Fruit fly (Drosophila melanogaster): ENCODE measurements around the gene AIMP2.

AIMP2 gene

dm6 chr3L:15599190-15599589 lies 15.8 kb downstream of the AIMP2 start:
- no peak for TF ChIP-seq sage (GFP tag; optimal IDR thresholded peaks at IDR 0.05)

- TF ChIP-seq woc (GFP tag; optimal IDR thresholded peaks at IDR 0.05) (no peak), Dfd (GFP tag; optimal IDR thresholded peaks at IDR 0.05) (no peak), Abd-B (GFP tag; optimal IDR thresholded peaks at IDR 0.05) (no peak), CG9705 (GFP tag; optimal IDR thresholded peaks at IDR 0.05) (no peak), psq (GFP tag; optimal IDR thresholded peaks at IDR 0.05) (no peak), Dif (GFP tag; optimal IDR thresholded peaks at IDR 0.05; ENCODE audit: partially characterized antibody) (no peak), rgr (GFP tag; optimal IDR thresholded peaks at IDR 0.05) (no peak), CrebA (GFP tag; optimal IDR thresholded peaks at IDR 0.05; ENCODE audit: borderline replicate concordance) (no peak), ey (GFP tag; optimal IDR thresholded peaks at IDR 0.05) (no peak), br (GFP tag; optimal IDR thresholded peaks at IDR 0.05) (no peak), lola (GFP tag; optimal IDR thresholded peaks at IDR 0.05) (no peak), GATAd (GFP tag; optimal IDR thresholded peaks at IDR 0.05) (no peak), h (GFP tag; optimal IDR thresholded peaks at IDR 0.05) (no peak), OdsH (GFP tag; optimal IDR thresholded peaks at IDR 0.05) (no peak), Mio (GFP tag; optimal IDR thresholded peaks at IDR 0.05) (no peak)
These were observed 16.6 kb downstream of the AIMP2 start for dm6 chr3L:15600051-15600450.

dm6 chr3L:15604979-15605378 lies 21.5 kb downstream of the AIMP2 start:
- TF ChIP-seq psq (GFP tag; optimal IDR thresholded peaks at IDR 0.05) = no peak
- peak; percentile 94 for TF ChIP-seq Dfd (GFP tag; optimal IDR thresholded peaks at IDR 0.05)

dm6 chr3L:15610109-15610508 lies 26.7 kb downstream of the AIMP2 start, which contains the start of gene CG7650:
Gene CG7650, minus strand, starts transcription at chr3L:15610386.
- TF ChIP-seq brk (GFP tag; optimal IDR thresholded peaks at IDR 0.05) (peak; percentile 67), ey (GFP tag; optimal IDR thresholded peaks at IDR 0.05) (no peak), jim (GFP tag; optimal IDR thresholded peaks at IDR 0.05) (no peak), usp (GFP tag; optimal IDR thresholded peaks at IDR 0.05) (no peak), Vsx2 (GFP tag; optimal IDR thresholded peaks at IDR 0.05; ENCODE audit: partially characterized antibody) (peak; percentile 77), CG32264 (GFP tag; optimal IDR thresholded peaks at IDR 0.05) (no peak), Rel (GFP tag; optimal IDR thresholded peaks at IDR 0.05) (no peak), Rel (tag; optimal IDR thresholded peaks at IDR 0.05) (peak; percentile 71), Sp1 (GFP tag; optimal IDR thresholded peaks at IDR 0.05) (no peak)

- TF ChIP-seq woc (GFP tag; optimal IDR thresholded peaks at IDR 0.05) = no peak
- TF ChIP-seq N (GFP tag; optimal IDR thresholded peaks at IDR 0.05) = no peak
- no peak for TF ChIP-seq Dfd (GFP tag; optimal IDR thresholded peaks at IDR 0.05)
- no peak for TF ChIP-seq Hr83 (GFP tag; optimal IDR thresholded peaks at IDR 0.05; ENCODE audit: poor library complexity, severe bottlenecking)
- no peak for TF ChIP-seq jim (GFP tag; optimal IDR thresholded peaks at IDR 0.05)
- TF ChIP-seq Rel (GFP tag; optimal IDR thresholded peaks at IDR 0.05) = no peak
- TF ChIP-seq Rel (tag; optimal IDR thresholded peaks at IDR 0.05) = no peak
- no peak for TF ChIP-seq fru (GFP tag; optimal IDR thresholded peaks at IDR 0.05)
- TF ChIP-seq Myc (optimal IDR thresholded peaks at IDR 0.05) = no peak
- no peak for TF ChIP-seq ey (GFP tag; optimal IDR thresholded peaks at IDR 0.05)
- no peak for TF ChIP-seq Dif (GFP tag; optimal IDR thresholded peaks at IDR 0.05; ENCODE audit: partially characterized antibody)
- TF ChIP-seq tai (GFP tag; optimal IDR thresholded peaks at IDR 0.05) = no peak
- TF ChIP-seq Jra (GFP tag; optimal IDR thresholded peaks at IDR 0.05) = no peak
- no peak for TF ChIP-seq psq (GFP tag; optimal IDR thresholded peaks at IDR 0.05)
- no peak for TF ChIP-seq Hr78 (GFP tag; optimal IDR thresholded peaks at IDR 0.05)
- no peak for TF ChIP-seq CG9705 (GFP tag; optimal IDR thresholded peaks at IDR 0.05)
- TF ChIP-seq h (GFP tag; optimal IDR thresholded peaks at IDR 0.05) = no peak
- no peak for TF ChIP-seq HLH106 (tag; optimal IDR thresholded peaks at IDR 0.05)
- no peak for TF ChIP-seq GATAd (GFP tag; optimal IDR thresholded peaks at IDR 0.05)
- no peak for TF ChIP-seq dsf (GFP tag; optimal IDR thresholded peaks at IDR 0.05; ENCODE audit: borderline replicate concordance)
- TF ChIP-seq Sp1 (GFP tag; optimal IDR thresholded peaks at IDR 0.05) = no peak
These were observed 29.3 kb downstream of the AIMP2 start, which contains the start of gene CG13449 for dm6 chr3L:15612728-15613127. Gene CG13449, minus strand, starts transcription at chr3L:15612828.
